Fruit fly (Drosophila melanogaster) whole organism: Measurements from ENCODE around the gene CG32650.

Experiments used
- EcR ChIP-seq, 2 experiments: fragments of >200 bp; optimal IDR thresholded peaks; 2 replicates each; lab custom pipeline; 2017; ENCODE audit warnings: missing biosample characterization in 2 of 2, missing genetic modification characterization in 2 of 2, missing genetic modification reagents in 2 of 2
- usp ChIP-seq: fragments of >200 bp; optimal IDR thresholded peaks from 2 replicates; lab custom pipeline; 2017; ENCODE audit warnings: missing biosample characterization, missing genetic modification characterization, mixed read lengths

dm6 chrX:12896393-12896792 is 2.1 kb downstream of the CG32650 start:
- TF ChIP-seq EcR (GFP tag; optimal IDR thresholded peaks at IDR 0.05; lab: Kevin White, UChicago), result no peak
- no peak for TF ChIP-seq usp (GFP tag; lab: Kevin White, UChicago)
